Worm (Caenorhabditis elegans): ENCODE data around the gene tag-266.
"Not testable (repeated sequence)": the region's sequence is repeated elsewhere in the genome, so short reads cannot be mapped to it uniquely, and the experiment has no call there.

- TF ChIP-seq flt-1 (GFP tag; IDR thresholded peaks at IDR 0.05); ztf-29 (GFP tag; IDR thresholded peaks at IDR 0.05); klf-2 (GFP tag; conservative IDR thresholded peaks at IDR 0.05); T22C8.4 (GFP tag; IDR thresholded peaks at IDR 0.05); med-1 (GFP tag; optimal IDR thresholded peaks at IDR 0.05; ENCODE audit: insufficient read depth); tab-1 (GFP tag; IDR thresholded peaks at IDR 0.05); cog-1 (tag; optimal IDR thresholded peaks at IDR 0.05): not testable (repeated sequence)
Measured at ce11 chrIII:688869-689268, 48.8 kb upstream of the tag-266 start, which contains the start of gene elf-1.
